Worm (Caenorhabditis elegans): ENCODE results near the gene rps-29.

rps-29 gene

ce11 chrIII:833711-834442 lies 39.8 kb downstream of the rps-29 start (continued):
- TF ChIP-seq C06A6.2 (GFP tag; conservative IDR thresholded peaks at IDR 0.05) = peak; percentile 70; the same call in 1 of the 2 replicates
- TF ChIP-seq lag-1 (GFP tag; IDR thresholded peaks at IDR 0.05) = no peak
- no peak for TF ChIP-seq ceh-91 (GFP tag; IDR thresholded peaks at IDR 0.05)
- peak; percentile 53 for TF ChIP-seq tbp1 (GFP tag; optimal IDR thresholded peaks at IDR 0.05)
- TF ChIP-seq F57C9.4 (tag; optimal IDR thresholded peaks at IDR 0.05) = no peak
- no peak for TF ChIP-seq ccch-3 (GFP tag; optimal IDR thresholded peaks at IDR 0.05)
- TF ChIP-seq Y95B8A.8 (GFP tag; IDR thresholded peaks at IDR 0.05) = no peak
- no peak for TF ChIP-seq lsy-27 (tag; optimal IDR thresholded peaks at IDR 0.05; ENCODE audit: borderline replicate concordance, insufficient read depth)
- TF ChIP-seq rcor-1 (GFP tag; IDR thresholded peaks at IDR 0.05) = 0 out of 2 replicates have a peak, but pooled peaks have one; percentile 32
- TF ChIP-seq atf-7 (tag; optimal IDR thresholded peaks at IDR 0.05) = peak; percentile 98
- peak; percentile 89 for TF ChIP-seq pha-4 (tag; optimal IDR thresholded peaks at IDR 0.05)
- TF ChIP-seq him-1 (tag; optimal IDR thresholded peaks at IDR 0.05) = no peak
- no peak for TF ChIP-seq ztf-3 (GFP tag; optimal IDR thresholded peaks at IDR 0.05)
- TF ChIP-seq lin-26 (GFP tag; IDR thresholded peaks at IDR 0.05) = peak; percentile 60; the same call in 1 of the 2 replicates
- no peak; the same call in 1 of the 2 replicates for TF ChIP-seq Y53G8AR.9 (GFP tag; conservative IDR thresholded peaks at IDR 0.05)
- TF ChIP-seq zim-3 (tag; optimal IDR thresholded peaks at IDR 0.05) = no peak
- no peak for TF ChIP-seq efl-1 (GFP tag; optimal IDR thresholded peaks at IDR 0.05)
- TF ChIP-seq T07F8.4 (tag; optimal IDR thresholded peaks at IDR 0.05) = no peak
- no peak for TF ChIP-seq ztf-25 (GFP tag; IDR thresholded peaks at IDR 0.05)
- TF ChIP-seq xnd-1 (tag; optimal IDR thresholded peaks at IDR 0.05) = no peak
- TF ChIP-seq somi-1 (GFP tag; optimal IDR thresholded peaks at IDR 0.05) = peak; percentile 68
- peak; percentile 85 for TF ChIP-seq chd-7 (tag; optimal IDR thresholded peaks at IDR 0.05)
- TF ChIP-seq fkh-3 (tag; optimal IDR thresholded peaks at IDR 0.05) = no peak
- TF ChIP-seq hlh-26 (GFP tag; conservative IDR thresholded peaks at IDR 0.05) = no peak
- no peak for TF ChIP-seq lsl-1 (GFP tag; optimal IDR thresholded peaks at IDR 0.05)
- no peak for TF ChIP-seq sea-2 (GFP tag; IDR thresholded peaks at IDR 0.05)
- no peak for TF ChIP-seq ceh-40 (GFP tag; IDR thresholded peaks at IDR 0.05)
- peak; percentile 95 for TF ChIP-seq nhr-80 (tag; optimal IDR thresholded peaks at IDR 0.05)
- TF ChIP-seq ama-1 (optimal IDR thresholded peaks at IDR 0.05) = peak; percentile 89
- TF ChIP-seq ama-1 (GFP tag; optimal IDR thresholded peaks at IDR 0.05) = peak in 1 of 2 experiments; percentile 37
- peak; percentile 4 for TF ChIP-seq F52B5.7 (tag; optimal IDR thresholded peaks at IDR 0.05)
- TF ChIP-seq let-607 (tag; optimal IDR thresholded peaks at IDR 0.05) = peak; percentile 43 to 54
- TF ChIP-seq nhr-27 (tag; optimal IDR thresholded peaks at IDR 0.05) = peak; percentile 23
- 0 out of 2 replicates have a peak, but pooled peaks have one; percentile 37 for TF ChIP-seq hsf-1 (GFP tag; IDR thresholded peaks at IDR 0.05)
- no peak for TF ChIP-seq rec-8 (tag; optimal IDR thresholded peaks at IDR 0.05)
- TF ChIP-seq bed-1 (GFP tag; IDR thresholded peaks at IDR 0.05) = no peak
- TF ChIP-seq hlh-12 (tag; optimal IDR thresholded peaks at IDR 0.05) = no peak
- TF ChIP-seq snpc-1.1 (tag; optimal IDR thresholded peaks at IDR 0.05; ENCODE audit: insufficient read depth) = no peak
- TF ChIP-seq F33H1.4 (GFP tag; IDR thresholded peaks at IDR 0.05) = peak; percentile 39; the same call in 1 of the 2 replicates
- peak; percentile 88 for TF ChIP-seq attf-5 (GFP tag; optimal IDR thresholded peaks at IDR 0.05)
- TF ChIP-seq aptf-3 (GFP tag; IDR thresholded peaks at IDR 0.05) = no peak
- peak; percentile 98 for TF ChIP-seq cebp-1 (GFP tag; IDR thresholded peaks at IDR 0.05)
- peak; percentile 98 for TF ChIP-seq cebp-1 (tag; optimal IDR thresholded peaks at IDR 0.05)
- TF ChIP-seq T26A5.8 (tag; optimal IDR thresholded peaks at IDR 0.05) = no peak
- peak; percentile 79; the same call in 1 of the 2 replicates for TF ChIP-seq ztf-6 (GFP tag; IDR thresholded peaks at IDR 0.05)
- TF ChIP-seq hmg-20 (GFP tag; IDR thresholded peaks at IDR 0.05) = no peak; the same call in 1 of the 2 replicates
- TF ChIP-seq F57A8.1 (GFP tag; optimal IDR thresholded peaks at IDR 0.05) = no peak

All from whole organism, young adult.